Worm (Caenorhabditis elegans) whole organism, L1 larva: ENCODE data around the gene igdb-2.

ENCODE experiments used
- C16A3.4 ChIP-seq: fragments of 150-350 bp; optimal IDR thresholded peaks from 2 replicates; lab custom pipeline; 2014; ENCODE audit warnings: missing biosample characterization, missing genetic modification characterization
- F16B12.6 ChIP-seq: fragments of 150-350 bp; optimal IDR thresholded peaks from 2 replicates; lab custom pipeline; 2014; ENCODE audit warnings: missing biosample characterization, missing genetic modification characterization
- aha-1 ChIP-seq: fragments of 150-350 bp; optimal IDR thresholded peaks from 2 replicates; lab custom pipeline; 2014; ENCODE audit warnings: missing biosample characterization, missing genetic modification characterization
- blmp-1 ChIP-seq: fragments of 150-350 bp; optimal IDR thresholded peaks from 2 replicates; lab custom pipeline; 2014; ENCODE audit warnings: missing biosample characterization, missing genetic modification characterization
- ceh-63 ChIP-seq: fragments of 200-800 bp; sonication (Bioruptor generic); optimal IDR thresholded peaks from 2 replicates; lab custom pipeline; 2018; ENCODE audit warnings: mild to moderate bottlenecking, missing genetic modification characterization, missing compliant biosample characterization
- ceh-8 ChIP-seq: fragments of 200-800 bp; sonication (Bioruptor generic); optimal IDR thresholded peaks from 2 replicates; lab custom pipeline; 2018; ENCODE audit warnings: mild to moderate bottlenecking, missing genetic modification characterization, moderate library complexity, missing compliant biosample characterization
- ceh-82 ChIP-seq, 3 experiments: fragments of 150-350 bp in 1 of 3; sonication (generic microtip) in 2 of 3; optimal IDR thresholded peaks; 2 replicates each; lab custom pipeline; 2014 to 2017; ENCODE audit warnings: missing biosample characterization in 3 of 3, missing genetic modification characterization in 3 of 3
- ceh-88 ChIP-seq: fragments of 200-800 bp; sonication (Bioruptor generic); IDR thresholded peaks from 2 replicates; pipeline ENCODE4 v1.3.6; 2022; ENCODE audit warnings: missing genetic modification characterization, missing compliant biosample characterization
- ceh-90 ChIP-seq: sonication (generic microtip); optimal IDR thresholded peaks from 2 replicates; lab custom pipeline; 2016; ENCODE audit warnings: missing genetic modification characterization, missing compliant biosample characterization
- dpl-1 ChIP-seq, 3 experiments: fragments of 150-350 bp in 2 of 3; sonication (generic microtip) in 1 of 3; optimal IDR thresholded peaks; 2 replicates each; lab custom pipeline; 2014 to 2017; ENCODE audit warnings: missing biosample characterization in 3 of 3, missing genetic modification characterization in 3 of 3, missing genetic modification reagents in 3 of 3
- efl-1 ChIP-seq, 4 experiments: fragments of 150-350 bp; optimal IDR thresholded peaks in 3 of 4; peaks in 1 of 4; 1 replicate in 1 of 4; 2 replicates in 3 of 4; lab custom pipeline; 2014; ENCODE audit warnings: missing biosample characterization in 2 of 4, missing genetic modification characterization in 2 of 4, missing genetic modification reagents in 2 of 4
- efl-3 ChIP-seq: fragments of 200-800 bp; sonication (Bioruptor generic); optimal IDR thresholded peaks from 2 replicates; lab custom pipeline; 2018; ENCODE audit warnings: mild to moderate bottlenecking, missing genetic modification characterization, missing compliant biosample characterization
- egl-27 ChIP-seq, 2 experiments: fragments of 150-350 bp in 1 of 2; sonication (generic microtip); optimal IDR thresholded peaks; 3 replicates each; lab custom pipeline; 2017 to 2018; ENCODE audit warnings: missing biosample characterization in 2 of 2, missing genetic modification characterization in 2 of 2, missing genetic modification reagents in 2 of 2
- elt-3 ChIP-seq, 6 experiments: fragments of 150-350 bp in 1 of 6; sonication (generic microtip); optimal IDR thresholded peaks; 2 replicates each; lab custom pipeline; 2017 to 2018; ENCODE audit warnings: missing biosample characterization in 6 of 6, missing genetic modification characterization in 6 of 6, inconsistent platforms in 1 of 6
- ets-5 ChIP-seq: fragments of 200-800 bp; sonication (Bioruptor generic); IDR thresholded peaks from 2 replicates; pipeline ENCODE4 v1.3.6; 2022; ENCODE audit warnings: missing genetic modification characterization, missing compliant biosample characterization
- fkh-8 ChIP-seq: sonication (generic microtip); optimal IDR thresholded peaks from 2 replicates; lab custom pipeline; 2016; ENCODE audit warnings: mild to moderate bottlenecking, missing genetic modification characterization, missing compliant biosample characterization
- hlh-4 ChIP-seq: sonication (generic microtip); optimal IDR thresholded peaks from 2 replicates; lab custom pipeline; 2016; ENCODE audit warnings: mild to moderate bottlenecking, missing genetic modification characterization, missing compliant biosample characterization
- hpl-2 ChIP-seq: fragments of 150-350 bp; optimal IDR thresholded peaks from 2 replicates; lab custom pipeline; 2014; ENCODE audit warnings: missing biosample characterization, missing genetic modification reagents, missing genetic modification characterization
- irx-1 ChIP-seq: sonication (generic microtip); optimal IDR thresholded peaks from 2 replicates; lab custom pipeline; 2016; ENCODE audit warnings: missing genetic modification characterization, missing compliant biosample characterization
- isw-1 ChIP-seq: fragments of 200-800 bp; sonication (Bioruptor generic); IDR thresholded peaks from 2 replicates; pipeline ENCODE4 v1.3.6; 2022; ENCODE audit warnings: missing genetic modification characterization, missing compliant biosample characterization
- jun-1 ChIP-seq: fragments of 150-350 bp; optimal IDR thresholded peaks from 2 replicates; lab custom pipeline; 2014; ENCODE audit warnings: missing biosample characterization, missing genetic modification reagents, missing genetic modification characterization
- lin-13 ChIP-seq: fragments of 150-350 bp; optimal IDR thresholded peaks from 2 replicates; lab custom pipeline; 2014; ENCODE audit warnings: missing biosample characterization, missing genetic modification reagents, missing genetic modification characterization
- lin-15B ChIP-seq: fragments of 150-350 bp; sonication (generic microtip); optimal IDR thresholded peaks from 3 replicates; lab custom pipeline; 2014; ENCODE audit warnings: missing biosample characterization, missing genetic modification characterization
- lin-39 ChIP-seq: fragments of 150-350 bp; optimal IDR thresholded peaks from 2 replicates; lab custom pipeline; 2014; ENCODE audit warnings: missing biosample characterization, missing genetic modification reagents, missing genetic modification characterization
- lir-3 ChIP-seq: sonication (generic microtip); optimal IDR thresholded peaks from 2 replicates; lab custom pipeline; 2016; ENCODE audit warnings: mild to moderate bottlenecking, missing genetic modification characterization, moderate library complexity, missing compliant biosample characterization; ENCODE audit not compliant: poor library complexity
- lsy-2 ChIP-seq, 2 experiments: fragments of 150-350 bp; optimal IDR thresholded peaks; 2 replicates each; lab custom pipeline; 2014; ENCODE audit warnings: missing biosample characterization in 2 of 2, missing genetic modification characterization in 2 of 2
- mab-9 ChIP-seq: fragments of 200-800 bp; sonication (Bioruptor generic); IDR thresholded peaks from 2 replicates; pipeline ENCODE4 v1.3.6; 2022; ENCODE audit warnings: missing genetic modification reagents, missing genetic modification characterization, missing compliant biosample characterization
- mef-2 ChIP-seq: fragments of 150-350 bp; optimal IDR thresholded peaks from 2 replicates; lab custom pipeline; 2014; ENCODE audit warnings: missing biosample characterization, missing genetic modification characterization
- nhr-12 ChIP-seq: sonication (generic microtip); optimal IDR thresholded peaks from 2 replicates; lab custom pipeline; 2017; ENCODE audit warnings: missing biosample characterization, missing genetic modification characterization
- nhr-19 ChIP-seq: fragments of 200-800 bp; sonication (Bioruptor generic); conservative IDR thresholded peaks from 2 replicates; pipeline ENCODE4 v1.3.6; 2022; ENCODE audit warnings: missing genetic modification characterization, missing compliant biosample characterization
- nhr-237 ChIP-seq: fragments of 150-350 bp; optimal IDR thresholded peaks from 2 replicates; lab custom pipeline; 2014; ENCODE audit warnings: missing biosample characterization, missing genetic modification characterization
- nhr-28 ChIP-seq: fragments of 150-350 bp; optimal IDR thresholded peaks from 2 replicates; lab custom pipeline; 2014; ENCODE audit warnings: missing biosample characterization, missing genetic modification characterization
- nhr-47 ChIP-seq: sonication (generic microtip); optimal IDR thresholded peaks from 2 replicates; lab custom pipeline; 2016; ENCODE audit warnings: mild to moderate bottlenecking, missing genetic modification characterization, moderate library complexity, missing compliant biosample characterization
- nhr-71 ChIP-seq: sonication (generic microtip); optimal IDR thresholded peaks from 2 replicates; lab custom pipeline; 2016; ENCODE audit warnings: mild to moderate bottlenecking, missing genetic modification characterization, moderate library complexity, missing compliant biosample characterization
- nhr-85 ChIP-seq: sonication (generic microtip); peaks from one replicate; lab custom pipeline; 2016; ENCODE audit warnings: missing genetic modification characterization, inconsistent platforms, missing compliant biosample characterization
- nhr-90 ChIP-seq: sonication (generic microtip); optimal IDR thresholded peaks from 2 replicates; lab custom pipeline; 2016; ENCODE audit warnings: mild to moderate bottlenecking, missing genetic modification characterization, missing compliant biosample characterization; ENCODE audit not compliant: poor library complexity
- pqm-1 ChIP-seq: sonication (generic microtip); optimal IDR thresholded peaks from 3 replicates; lab custom pipeline; 2017; ENCODE audit warnings: missing biosample characterization, missing genetic modification characterization
- rnt-1 ChIP-seq: sonication (generic microtip); optimal IDR thresholded peaks from 2 replicates; lab custom pipeline; 2016; ENCODE audit warnings: mild to moderate bottlenecking, missing genetic modification characterization, moderate library complexity, missing compliant biosample characterization
- skn-1 ChIP-seq: fragments of 150-350 bp; optimal IDR thresholded peaks from 2 replicates; lab custom pipeline; 2014; ENCODE audit warnings: missing biosample characterization, missing genetic modification characterization
- snu-23 ChIP-seq: sonication (generic microtip); optimal IDR thresholded peaks from 2 replicates; lab custom pipeline; 2016; ENCODE audit warnings: missing genetic modification characterization, missing compliant biosample characterization
- sox-4 ChIP-seq: sonication (generic microtip); optimal IDR thresholded peaks from 2 replicates; lab custom pipeline; 2016; ENCODE audit warnings: missing genetic modification characterization, missing compliant biosample characterization
- sup-37 ChIP-seq: fragments of 200-800 bp; sonication (Bioruptor generic); optimal IDR thresholded peaks from 2 replicates; lab custom pipeline; 2018; ENCODE audit warnings: mild to moderate bottlenecking, missing genetic modification characterization, missing compliant biosample characterization
- tbx-2 ChIP-seq: sonication (generic microtip); optimal IDR thresholded peaks from 2 replicates; lab custom pipeline; 2016; ENCODE audit warnings: missing genetic modification characterization, missing compliant biosample characterization
- tlp-1 ChIP-seq: fragments of 150-350 bp; optimal IDR thresholded peaks from 2 replicates; lab custom pipeline; 2014; ENCODE audit warnings: missing biosample characterization, missing genetic modification characterization
- unc-30 ChIP-seq: sonication (generic microtip); optimal IDR thresholded peaks from 2 replicates; lab custom pipeline; 2017; ENCODE audit warnings: missing biosample characterization, missing genetic modification characterization
- unc-86 ChIP-seq: sonication (generic microtip); optimal IDR thresholded peaks from 2 replicates; lab custom pipeline; 2016; ENCODE audit warnings: missing genetic modification characterization, missing compliant biosample characterization
- unc-98 ChIP-seq: fragments of 200-800 bp; sonication (Bioruptor generic); IDR thresholded peaks from 2 replicates; pipeline ENCODE4 v1.3.6; 2022; ENCODE audit warnings: missing genetic modification characterization, missing compliant biosample characterization
- xbp-1 ChIP-seq: sonication (generic microtip); optimal IDR thresholded peaks from 2 replicates; lab custom pipeline; 2016; ENCODE audit warnings: missing genetic modification characterization, missing compliant biosample characterization
- ztf-4 ChIP-seq: fragments of 150-350 bp; optimal IDR thresholded peaks from 2 replicates; lab custom pipeline; 2014; ENCODE audit warnings: missing biosample characterization, missing genetic modification characterization

The igdb-2 gene

ce11 chrIV:12445463-12445934 is 23.0 kb upstream of the igdb-2 start, which contains the start of gene C25G4.3:
TSS of gene C25G4.3 (minus strand) at chrIV:12445884.
- TF ChIP-seq ztf-4 (no peak), nhr-47 (tag; lab: Kevin White, UChicago) (no peak), nhr-71 (tag; lab: Kevin White, UChicago) (no peak), lin-13 (no peak), tbx-2 (tag; lab: Kevin White, UChicago) (no peak), mef-2 (tag; lab: Kevin White, UChicago) (no peak), nhr-237 (tag; lab: Kevin White, UChicago) (no peak), fkh-8 (tag; lab: Kevin White, UChicago) (no peak), sup-37 (GFP tag; lab: Kevin White, UChicago) (no peak), C16A3.4 (no peak), mab-9 (GFP tag; lab: Robert Waterston, UW) (no peak), rnt-1 (tag; lab: Kevin White, UChicago) (no peak), ceh-88 (GFP tag; lab: Robert Waterston, UW) (no peak), nhr-19 (GFP tag; lab: Robert Waterston, UW) (no peak), lsy-2 (tag; optimal IDR thresholded peaks at IDR 0.05; lab: Kevin White, UChicago) (no peak), aha-1 (no peak), lin-15B (tag; lab: Kevin White, UChicago) (no peak), nhr-12 (tag; lab: Kevin White, UChicago) (no peak)
- TF ChIP-seq, all 84 proteins: peak for 0

DNA sequence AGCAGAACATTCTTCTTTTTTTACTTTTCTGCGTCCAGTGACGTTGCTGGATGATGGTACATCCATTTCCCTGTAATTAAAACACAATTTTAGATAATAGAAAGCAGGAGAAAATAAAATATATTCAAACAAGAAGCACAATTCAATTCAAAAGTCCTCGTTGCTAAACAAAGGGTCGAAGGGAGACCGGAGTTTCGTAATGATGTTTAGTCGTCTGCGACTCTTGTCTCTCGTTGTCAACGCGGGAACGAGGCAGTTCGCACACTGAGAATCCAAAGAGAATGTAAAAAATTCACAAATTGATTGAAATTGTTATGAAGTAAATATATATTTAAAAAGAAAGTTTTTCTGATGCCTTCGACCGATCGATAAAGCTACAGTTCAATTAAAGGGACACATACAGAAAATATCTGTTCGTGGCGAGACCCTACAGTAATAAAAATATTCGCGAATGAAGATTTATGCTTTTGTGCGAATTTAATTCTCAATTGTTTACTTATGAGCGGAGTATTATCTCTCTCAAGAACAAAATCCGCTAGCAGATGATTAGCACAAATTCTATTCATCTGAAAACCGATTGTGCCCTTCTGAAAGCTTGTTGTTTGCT is 17.1 kb upstream of the igdb-2 start, which contains the start of gene dpy-26:
TSS of gene dpy-26 (minus strand) at position 111 of the 607 bp plus-strand sequence.
- no peak for TF ChIP-seq nhr-90 (tag; lab: Kevin White, UChicago)
- TF ChIP-seq snu-23 (GFP tag; lab: Kevin White, UChicago), result peak; percentile 60
- TF ChIP-seq efl-1 (optimal IDR thresholded peaks at IDR 0.05; lab: Kevin White, UChicago), result peak; percentile 73 to 77
- peak; percentile 58 to 92 for TF ChIP-seq efl-1 (GFP tag; optimal IDR thresholded peaks at IDR 0.05 in 1 of 2; lab: Kevin White, UChicago)
- TF ChIP-seq lir-3 (tag; lab: Kevin White, UChicago), result no peak
- TF ChIP-seq nhr-47 (tag; lab: Kevin White, UChicago), result no peak
- peak; percentile 12 for TF ChIP-seq F16B12.6 (tag; lab: Kevin White, UChicago)
- no peak for TF ChIP-seq isw-1 (GFP tag; lab: Robert Waterston, UW)
- no peak for TF ChIP-seq egl-27 (tag; optimal IDR thresholded peaks at IDR 0.05; lab: Kevin White, UChicago)
- no peak for TF ChIP-seq blmp-1 (tag; lab: Kevin White, UChicago)
- no peak for TF ChIP-seq nhr-28 (tag; lab: Kevin White, UChicago)
- peak; percentile 33 for TF ChIP-seq xbp-1 (tag; lab: Kevin White, UChicago)
- peak; percentile 10 to 54 (median 26) for TF ChIP-seq ceh-82 (tag; optimal IDR thresholded peaks at IDR 0.05; lab: Kevin White, UChicago)
- no peak for TF ChIP-seq irx-1 (tag; lab: Kevin White, UChicago)
- TF ChIP-seq ets-5 (GFP tag; lab: Robert Waterston, UW), result no peak
- TF ChIP-seq pqm-1 (tag; lab: Kevin White, UChicago), result no peak
- TF ChIP-seq jun-1 (tag; lab: Kevin White, UChicago), result no peak
- TF ChIP-seq efl-3 (GFP tag; lab: Kevin White, UChicago), result no peak
- TF ChIP-seq rnt-1 (tag; lab: Kevin White, UChicago), result peak; percentile 22
- no peak for TF ChIP-seq lin-39 (tag; lab: Kevin White, UChicago)
- TF ChIP-seq unc-30 (tag; lab: Kevin White, UChicago), result no peak
- no peak for TF ChIP-seq nhr-19 (GFP tag; lab: Robert Waterston, UW)
- peak; percentile 66 to 83 for TF ChIP-seq lsy-2 (tag; optimal IDR thresholded peaks at IDR 0.05; lab: Kevin White, UChicago)
- TF ChIP-seq nhr-237 (tag; lab: Kevin White, UChicago), result no peak
- TF ChIP-seq fkh-8 (tag; lab: Kevin White, UChicago), result no peak
- no peak for TF ChIP-seq sox-4 (tag; lab: Kevin White, UChicago)
- no peak for TF ChIP-seq unc-86 (tag; lab: Kevin White, UChicago)
- TF ChIP-seq ceh-90 (tag; lab: Kevin White, UChicago), result no peak
- peak; percentile 56 for TF ChIP-seq skn-1 (tag; lab: Kevin White, UChicago)
- peak; percentile 65 for TF ChIP-seq nhr-85 (tag; lab: Kevin White, UChicago)
- peak; percentile 51 to 73 (median 62) for TF ChIP-seq dpl-1 (GFP tag; optimal IDR thresholded peaks at IDR 0.05; lab: Kevin White, UChicago)
- TF ChIP-seq mab-9 (GFP tag; lab: Robert Waterston, UW), result no peak
- no peak for TF ChIP-seq ceh-8 (GFP tag; lab: Kevin White, UChicago)
- no peak for TF ChIP-seq hlh-4 (tag; lab: Kevin White, UChicago)
- TF ChIP-seq tbx-2 (tag; lab: Kevin White, UChicago), result no peak
- no peak for TF ChIP-seq ceh-63 (GFP tag; lab: Kevin White, UChicago)
- TF ChIP-seq unc-98 (GFP tag; lab: Robert Waterston, UW), result no peak
- peak in 1 of 6 experiments; percentile 17 for TF ChIP-seq elt-3 (tag; optimal IDR thresholded peaks at IDR 0.05; lab: Kevin White, UChicago)
- no peak for TF ChIP-seq hpl-2
- TF ChIP-seq tlp-1 (tag; lab: Kevin White, UChicago), result no peak
